Worm (Caenorhabditis elegans) whole organism, early embryonic: ENCODE results near the gene F13H8.5.

ENCODE experiments used
- B0310.2 ChIP-seq: sonication (generic microtip); optimal IDR thresholded peaks from 2 replicates; lab custom pipeline; 2016; ENCODE audit warnings: mild to moderate bottlenecking, missing genetic modification characterization, missing compliant biosample characterization
- F13C5.2 ChIP-seq: sonication (generic microtip); optimal IDR thresholded peaks from 2 replicates; lab custom pipeline; 2017; ENCODE audit warnings: mild to moderate bottlenecking, missing genetic modification characterization, inconsistent platforms, missing compliant biosample characterization
- aly-1 ChIP-seq: sonication (generic microtip); optimal IDR thresholded peaks from 2 replicates; lab custom pipeline; 2016; ENCODE audit warnings: missing genetic modification characterization, missing compliant biosample characterization
- ama-1 ChIP-seq: fragments of 150-350 bp; optimal IDR thresholded peaks from 2 replicates; lab custom pipeline; 2014
- ceh-13 ChIP-seq: fragments of 200-800 bp; sonication (Bioruptor generic); optimal IDR thresholded peaks from 2 replicates; lab custom pipeline; 2018; ENCODE audit warnings: mild to moderate bottlenecking, missing genetic modification characterization, missing compliant biosample characterization
- ceh-36 ChIP-seq: sonication (generic microtip); optimal IDR thresholded peaks from 2 replicates; lab custom pipeline; 2016; ENCODE audit warnings: missing genetic modification characterization, inconsistent platforms, missing compliant biosample characterization
- ets-7 ChIP-seq: sonication (generic microtip); optimal IDR thresholded peaks from 2 replicates; lab custom pipeline; 2016; ENCODE audit warnings: missing genotype, missing genetic modification characterization, missing compliant biosample characterization
- flt-1 ChIP-seq: fragments of 200-800 bp; sonication (Bioruptor generic); IDR thresholded peaks from 2 replicates; pipeline ENCODE4 v1.3.6; 2022; ENCODE audit warnings: missing genetic modification characterization, missing compliant biosample characterization
- hmbx-1 ChIP-seq: sonication (generic microtip); optimal IDR thresholded peaks from 2 replicates; lab custom pipeline; 2016; ENCODE audit warnings: mild to moderate bottlenecking, missing genetic modification characterization, missing compliant biosample characterization
- hmg-4 ChIP-seq: fragments of 200-800 bp; sonication (Bioruptor generic); optimal IDR thresholded peaks from 2 replicates; lab custom pipeline; 2018; ENCODE audit warnings: mild to moderate bottlenecking, missing genetic modification characterization, missing compliant biosample characterization
- hnd-1 ChIP-seq: sonication (generic microtip); optimal IDR thresholded peaks from 2 replicates; lab custom pipeline; 2016; ENCODE audit warnings: missing genetic modification characterization, missing compliant biosample characterization
- pes-1 ChIP-seq: fragments of 200-800 bp; sonication (Bioruptor generic); IDR thresholded peaks from 2 replicates; pipeline ENCODE4 v1.3.6; 2022; ENCODE audit warnings: missing genetic modification reagents, missing genetic modification characterization, missing compliant biosample characterization
- scrt-1 ChIP-seq: fragments of 200-800 bp; sonication (Bioruptor generic); IDR thresholded peaks from 2 replicates; pipeline ENCODE4 v1.3.6; 2022; ENCODE audit warnings: missing genetic modification characterization, missing compliant biosample characterization
- sea-1 ChIP-seq: fragments of 200-800 bp; sonication (Bioruptor generic); conservative IDR thresholded peaks from 2 replicates; pipeline ENCODE4 v1.3.6; 2022; ENCODE audit warnings: missing genetic modification characterization, missing compliant biosample characterization
- tbx-11 ChIP-seq: fragments of 200-800 bp; sonication (Bioruptor generic); IDR thresholded peaks from 2 replicates; pipeline ENCODE4 v1.3.6; 2022; ENCODE audit warnings: missing genetic modification characterization, missing compliant biosample characterization
- tbx-37 ChIP-seq: fragments of 200-800 bp; sonication (Bioruptor generic); conservative IDR thresholded peaks from 2 replicates; pipeline ENCODE4 v1.3.6; 2022; ENCODE audit warnings: missing genetic modification reagents, missing genetic modification characterization, missing compliant biosample characterization
- tra-4 ChIP-seq: sonication (generic microtip); optimal IDR thresholded peaks from 2 replicates; lab custom pipeline; 2017; ENCODE audit warnings: missing genetic modification characterization, missing compliant biosample characterization

F13H8.5 gene

ce11 chrII:6286865-6287264 is 30.9 kb upstream of the F13H8.5 start, which contains the start of gene F13H8.6:
F13H8.6 (minus strand) TSS chrII:6286965.
- TF ChIP-seq hmbx-1 (tag; lab: Kevin White, UChicago) (no peak), hmg-4 (GFP tag; lab: Kevin White, UChicago) (no peak), scrt-1 (GFP tag; lab: Robert Waterston, UW) (no peak), tra-4 (tag; lab: Kevin White, UChicago) (no peak), hnd-1 (no peak), flt-1 (GFP tag; lab: Robert Waterston, UW) (no peak), aly-1 (no peak), ceh-36 (tag; lab: Kevin White, UChicago) (no peak), ets-7 (tag; lab: Kevin White, UChicago) (no peak), sea-1 (GFP tag; lab: Robert Waterston, UW) (no peak), F13C5.2 (tag; lab: Kevin White, UChicago) (no peak)

ce11 chrII:6283074-6283473 is 27.1 kb upstream of the F13H8.5 start, which contains the start of gene F13H8.1:
F13H8.1 (plus strand) TSS chrII:6283384.
- TF ChIP-seq ets-7 (tag; lab: Kevin White, UChicago) (no peak), scrt-1 (GFP tag; lab: Robert Waterston, UW) (no peak), B0310.2 (tag; lab: Kevin White, UChicago) (no peak), ama-1 (lab: Kevin White, UChicago) (no peak), hnd-1 (no peak)

ce11 chrII:6281903-6282302 is 26.0 kb upstream of the F13H8.5 start:
- TF ChIP-seq sea-1 (GFP tag; lab: Robert Waterston, UW) (no peak), flt-1 (GFP tag; lab: Robert Waterston, UW) (no peak), F13C5.2 (tag; lab: Kevin White, UChicago) (no peak), tbx-37 (no peak), hnd-1 (no peak), ceh-13 (GFP tag; lab: Kevin White, UChicago) (no peak), ets-7 (tag; lab: Kevin White, UChicago) (no peak), tbx-11 (GFP tag; lab: Robert Waterston, UW) (no peak), B0310.2 (tag; lab: Kevin White, UChicago) (no peak), ama-1 (lab: Kevin White, UChicago) (no peak), tra-4 (tag; lab: Kevin White, UChicago) (no peak), hmg-4 (GFP tag; lab: Kevin White, UChicago) (no peak)

ce11 chrII:6281002-6281401 is 25.1 kb upstream of the F13H8.5 start, which contains the start of gene scly-1:
scly-1 (minus strand) TSS chrII:6281102.
- no peak for TF ChIP-seq pes-1 (GFP tag; lab: Robert Waterston, UW)
- TF ChIP-seq tbx-37, result no peak
- TF ChIP-seq flt-1 (GFP tag; lab: Robert Waterston, UW), result no peak
- no peak for TF ChIP-seq ceh-13 (GFP tag; lab: Kevin White, UChicago)
- TF ChIP-seq F13C5.2 (tag; lab: Kevin White, UChicago), result no peak
- TF ChIP-seq hnd-1, result no peak
- TF ChIP-seq ama-1 (lab: Kevin White, UChicago), result no peak
- no peak for TF ChIP-seq scrt-1 (GFP tag; lab: Robert Waterston, UW)
- no peak for TF ChIP-seq sea-1 (GFP tag; lab: Robert Waterston, UW)
- no peak for TF ChIP-seq aly-1
- no peak for TF ChIP-seq B0310.2 (tag; lab: Kevin White, UChicago)
- TF ChIP-seq hmbx-1 (tag; lab: Kevin White, UChicago), result no peak
- no peak for TF ChIP-seq hmg-4 (GFP tag; lab: Kevin White, UChicago)
- no peak for TF ChIP-seq ceh-36 (tag; lab: Kevin White, UChicago)
- TF ChIP-seq tbx-11 (GFP tag; lab: Robert Waterston, UW), result no peak
- no peak for TF ChIP-seq ets-7 (tag; lab: Kevin White, UChicago)

- TF ChIP-seq pes-1 (GFP tag; lab: Robert Waterston, UW) (no peak), ama-1 (lab: Kevin White, UChicago) (no peak), ets-7 (tag; lab: Kevin White, UChicago) (no peak), hmg-4 (GFP tag; lab: Kevin White, UChicago) (no peak), tbx-37 (no peak), hmbx-1 (tag; lab: Kevin White, UChicago) (no peak), B0310.2 (tag; lab: Kevin White, UChicago) (no peak), flt-1 (GFP tag; lab: Robert Waterston, UW) (no peak), ceh-13 (GFP tag; lab: Kevin White, UChicago) (no peak), sea-1 (GFP tag; lab: Robert Waterston, UW) (no peak), ceh-36 (tag; lab: Kevin White, UChicago) (no peak), tbx-11 (GFP tag; lab: Robert Waterston, UW) (no peak), F13C5.2 (tag; lab: Kevin White, UChicago) (no peak), tra-4 (tag; lab: Kevin White, UChicago) (no peak)
Observed at ce11 chrII:6273916-6274315, 18.0 kb upstream of the F13H8.5 start, which contains the start of gene bpl-1. bpl-1 (plus strand) TSS chrII:6274216.

- TF ChIP-seq flt-1 (GFP tag; lab: Robert Waterston, UW) (peak; percentile 23; the same call in 1 of the 2 replicates), ceh-13 (GFP tag; lab: Kevin White, UChicago) (no peak), ets-7 (tag; lab: Kevin White, UChicago) (no peak), ama-1 (lab: Kevin White, UChicago) (no peak), scrt-1 (GFP tag; lab: Robert Waterston, UW) (peak; percentile 73; the same call in 1 of the 2 replicates), F13C5.2 (tag; lab: Kevin White, UChicago) (peak; percentile 28), tbx-11 (GFP tag; lab: Robert Waterston, UW) (0 out of 2 replicates have a peak, but pooled peaks have one; percentile 23), hnd-1 (no peak), ceh-36 (tag; lab: Kevin White, UChicago) (peak; percentile 47), tbx-37 (peak; percentile 51; the same call in 1 of the 2 replicates)
Observed at ce11 chrII:6269805-6270414, 14.0 kb upstream of the F13H8.5 start, which contains the start of gene F13H8.2. F13H8.2 (plus strand) TSS chrII:6270364.

- TF ChIP-seq pes-1 (GFP tag; lab: Robert Waterston, UW), result no peak
- TF ChIP-seq ets-7 (tag; lab: Kevin White, UChicago), result no peak
- no peak for TF ChIP-seq B0310.2 (tag; lab: Kevin White, UChicago)
- TF ChIP-seq tra-4 (tag; lab: Kevin White, UChicago), result no peak
- no peak for TF ChIP-seq F13C5.2 (tag; lab: Kevin White, UChicago)
- TF ChIP-seq aly-1, result no peak
- no peak for TF ChIP-seq tbx-37
Observed at ce11 chrII:6267983-6268382, 12.1 kb upstream of the F13H8.5 start, which contains the start of gene F13H8.8. F13H8.8 (minus strand) TSS chrII:6268083.
